Fruit fly (Drosophila melanogaster): Measurements from ENCODE around the gene Spag1.

Gene Spag1

DNA sequence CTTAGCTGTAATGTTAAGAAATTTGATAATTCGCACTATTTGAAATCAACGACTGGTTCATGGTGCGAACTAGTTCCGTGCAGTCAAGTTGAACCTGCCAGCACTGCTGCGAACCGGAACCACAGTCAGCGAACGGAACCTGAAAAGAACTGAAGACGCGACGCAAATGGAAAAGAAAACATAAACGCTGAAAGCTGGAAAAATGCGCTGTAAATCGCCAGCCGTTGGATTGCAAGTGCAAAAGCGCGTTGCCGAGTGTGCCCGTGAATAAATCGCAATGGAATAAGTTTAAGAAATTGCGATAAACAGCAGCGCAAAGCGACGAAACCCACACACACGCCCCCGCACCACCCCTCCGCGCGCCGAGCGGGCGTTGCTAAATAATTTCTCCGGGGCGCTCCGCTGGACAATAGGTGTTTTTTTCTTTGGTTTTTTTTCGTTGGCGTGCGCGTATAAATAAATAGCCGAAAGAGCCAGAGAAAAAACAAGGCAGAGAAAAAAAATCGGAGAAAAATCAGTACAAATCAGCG is 19.2 kb downstream of the Spag1 start, which contains the start of gene CG5521 (continued):
- no peak for TF ChIP-seq zf30C (GFP tag; optimal IDR thresholded peaks at IDR 0.05)
- no peak for TF ChIP-seq H15 (GFP tag; IDR thresholded peaks at IDR 0.05)
- peak; percentile 76 for TF ChIP-seq YL-1 (GFP tag; optimal IDR thresholded peaks at IDR 0.05)
- TF ChIP-seq chinmo (GFP tag; IDR thresholded peaks at IDR 0.05; ENCODE audit: partially characterized antibody): 0 out of 4 replicates have a peak, but pooled peaks have one; percentile 71
- peak; percentile 67 for TF ChIP-seq Med (GFP tag)
- 0 out of 2 replicates have a peak, but pooled peaks have one; percentile 18 for TF ChIP-seq sna (GFP tag; IDR thresholded peaks at IDR 0.05; ENCODE audit: partially characterized antibody)
- TF ChIP-seq CG10543 (GFP tag; optimal IDR thresholded peaks at IDR 0.05): peak; percentile 38
- TF ChIP-seq CG7963 (GFP tag; IDR thresholded peaks at IDR 0.05; ENCODE audit: partially characterized antibody): 0 out of 3 replicates have a peak, but pooled peaks have one; percentile 43
- no peak for TF ChIP-seq CG12236 (GFP tag; optimal IDR thresholded peaks at IDR 0.05)
- TF ChIP-seq klu (GFP tag; IDR thresholded peaks at IDR 0.05): 0 out of 2 replicates have a peak, but pooled peaks have one; percentile 9
- TF ChIP-seq stwl (tag; optimal IDR thresholded peaks at IDR 0.05): peak; percentile 14
- no peak for TF ChIP-seq wdn (GFP tag; IDR thresholded peaks at IDR 0.05)
- TF ChIP-seq inv (GFP tag; IDR thresholded peaks at IDR 0.05; ENCODE audit: partially characterized antibody): peak; percentile 51; the same call in 1 of the 2 replicates
- peak; percentile 11 for TF ChIP-seq CHES-1-like (GFP tag; optimal IDR thresholded peaks at IDR 0.05)
- TF ChIP-seq CG15269 (tag; optimal IDR thresholded peaks at IDR 0.05): no peak
- TF ChIP-seq CG13894 (tag; optimal IDR thresholded peaks at IDR 0.05): peak; percentile 32
- TF ChIP-seq CG1529 (GFP tag; optimal IDR thresholded peaks at IDR 0.05): no peak
- no peak for TF ChIP-seq CG14050 (GFP tag; IDR thresholded peaks at IDR 0.05)
- TF ChIP-seq HmgZ (tag; optimal IDR thresholded peaks at IDR 0.05): peak; percentile 7
- peak; percentile 5 for TF ChIP-seq CG34376 (GFP tag; optimal IDR thresholded peaks at IDR 0.05)
- 0 out of 2 replicates have a peak, but pooled peaks have one; percentile 24 for TF ChIP-seq ara (GFP tag; IDR thresholded peaks at IDR 0.05)
- no peak for TF ChIP-seq cwo (GFP tag; optimal IDR thresholded peaks at IDR 0.05)
- no peak for TF ChIP-seq wek (GFP tag; optimal IDR thresholded peaks at IDR 0.05)
- no peak for TF ChIP-seq CG3847 (GFP tag; IDR thresholded peaks at IDR 0.05)
- TF ChIP-seq Nf-YC (tag; optimal IDR thresholded peaks at IDR 0.05): peak; percentile 11
- TF ChIP-seq MESR4 (GFP tag; optimal IDR thresholded peaks at IDR 0.05): peak; percentile 90
- no peak for TF ChIP-seq CG16815 (GFP tag; optimal IDR thresholded peaks at IDR 0.05)
- no peak for TF ChIP-seq CG1233 (GFP tag; optimal IDR thresholded peaks at IDR 0.05)
- no peak for TF ChIP-seq CG16863 (GFP tag; optimal IDR thresholded peaks at IDR 0.05)
- TF ChIP-seq Vsx1 (GFP tag; optimal IDR thresholded peaks at IDR 0.05): no peak
- TF ChIP-seq Myb (GFP tag; optimal IDR thresholded peaks at IDR 0.05): peak; percentile 88
- no peak for TF ChIP-seq CG30431 (GFP tag; optimal IDR thresholded peaks at IDR 0.05)
- peak; percentile 98 for TF ChIP-seq crol (GFP tag; IDR thresholded peaks at IDR 0.05)
- peak; percentile 37; the same call in 1 of the 2 replicates for TF ChIP-seq Rfx (GFP tag; IDR thresholded peaks at IDR 0.05)
- TF ChIP-seq CG34224 (GFP tag; IDR thresholded peaks at IDR 0.05; ENCODE audit: partially characterized antibody): 0 out of 3 replicates have a peak, but pooled peaks have one; percentile 48
- TF ChIP-seq amos (GFP tag; IDR thresholded peaks at IDR 0.05; ENCODE audit: partially characterized antibody): peak; percentile 78; the same call in 1 of the 2 replicates
- no peak for TF ChIP-seq CG5180 (GFP tag; optimal IDR thresholded peaks at IDR 0.05)
- peak; percentile 78 for TF ChIP-seq CG4617 (GFP tag; optimal IDR thresholded peaks at IDR 0.05; ENCODE audit: borderline replicate concordance)
- TF ChIP-seq CG7839 (tag; optimal IDR thresholded peaks at IDR 0.05): peak; percentile 7
- TF ChIP-seq CG6854 (GFP tag; optimal IDR thresholded peaks at IDR 0.05): no peak
- no peak for TF ChIP-seq Oli (tag; optimal IDR thresholded peaks at IDR 0.05)
- 0 out of 3 replicates have a peak, but pooled peaks have one; percentile 66 for TF ChIP-seq CG34422 (GFP tag; IDR thresholded peaks at IDR 0.05)
- TF ChIP-seq psq (GFP tag; optimal IDR thresholded peaks at IDR 0.05): no peak
- peak; percentile 91 for TF ChIP-seq Sry-β (GFP tag; optimal IDR thresholded peaks at IDR 0.05)
